Fruit fly (Drosophila melanogaster) whole organism, pupa: ENCODE data around the gene CG7420.

Experiments used
- CG10348 ChIP-seq: fragments of 200-800 bp; sonication (Bioruptor generic); IDR thresholded peaks from 2 replicates; pipeline ENCODE4 v1.3.6; 2022; ENCODE audit warnings: missing biosample characterization, missing genetic modification characterization
- CG12605 ChIP-seq: fragments of 200-800 bp; sonication (Bioruptor generic); IDR thresholded peaks from 2 replicates; pipeline ENCODE4 v1.3.6; 2022; ENCODE audit warnings: missing biosample characterization, missing genetic modification characterization
- CG13204 ChIP-seq: fragments of 200-800 bp; sonication (Bioruptor generic); optimal IDR thresholded peaks from 2 replicates; lab custom pipeline; 2018; ENCODE audit warnings: missing biosample characterization, mild to moderate bottlenecking, missing genetic modification characterization, moderate library complexity
- CG14655 ChIP-seq: fragments of 200-800 bp; sonication (Bioruptor generic); optimal IDR thresholded peaks from 3 replicates; lab custom pipeline; 2017; ENCODE audit warnings: mild to moderate bottlenecking, missing biosample characterization, missing genetic modification reagents, missing genetic modification characterization
- CG15710 ChIP-seq: fragments of 200-800 bp; sonication (Bioruptor generic); optimal IDR thresholded peaks from 2 replicates; lab custom pipeline; 2018; ENCODE audit warnings: missing biosample characterization, mild to moderate bottlenecking, missing genetic modification characterization, moderate library complexity
- CG17806 ChIP-seq: fragments of 200-800 bp; sonication (Bioruptor generic); optimal IDR thresholded peaks from 2 replicates; lab custom pipeline; 2018; ENCODE audit warnings: missing biosample characterization, mild to moderate bottlenecking, missing genetic modification characterization, moderate library complexity
- CG32121 ChIP-seq: fragments of 200-800 bp; sonication (Bioruptor generic); IDR thresholded peaks from 2 replicates; pipeline ENCODE4 v1.3.6; 2022; ENCODE audit warnings: missing biosample characterization, missing genetic modification characterization
- CG34367 ChIP-seq: fragments of 200-800 bp; sonication (Bioruptor generic); optimal IDR thresholded peaks from 2 replicates; lab custom pipeline; 2018; ENCODE audit warnings: missing biosample characterization, mild to moderate bottlenecking, missing genetic modification characterization
- CG4496 ChIP-seq: fragments of 200-800 bp; sonication (Bioruptor generic); IDR thresholded peaks from 3 replicates; pipeline ENCODE4 v1.3.6; 2022; ENCODE audit warnings: missing biosample characterization, missing genetic modification characterization
- CG8159 ChIP-seq: fragments of 200-800 bp; sonication (Bioruptor generic); optimal IDR thresholded peaks from 3 replicates; lab custom pipeline; 2018; ENCODE audit warnings: missing biosample characterization, mild to moderate bottlenecking, missing genetic modification characterization, moderate library complexity
- CG8301 ChIP-seq: fragments of 200-800 bp; sonication (Bioruptor generic); optimal IDR thresholded peaks from 2 replicates; lab custom pipeline; 2018; ENCODE audit warnings: missing biosample characterization, mild to moderate bottlenecking, missing genetic modification characterization
- CG9948 ChIP-seq: fragments of 200-800 bp; sonication (Bioruptor generic); optimal IDR thresholded peaks from 2 replicates; lab custom pipeline; 2018; ENCODE audit warnings: missing biosample characterization, mild to moderate bottlenecking, missing genetic modification characterization, moderate library complexity
- D1 ChIP-seq: fragments of 200-800 bp; sonication (Bioruptor generic); optimal IDR thresholded peaks from 2 replicates; lab custom pipeline; 2018; ENCODE audit warnings: missing biosample characterization, mild to moderate bottlenecking, missing genetic modification characterization, moderate library complexity
- EcR ChIP-seq: fragments of 200-800 bp; sonication (Bioruptor generic); optimal IDR thresholded peaks from 3 replicates; lab custom pipeline; 2019; ENCODE audit warnings: missing biosample characterization, missing genetic modification characterization, mild to moderate bottlenecking, moderate library complexity, missing genetic modification reagents
- Ets98B ChIP-seq: fragments of 200-800 bp; sonication (Bioruptor generic); IDR thresholded peaks from 2 replicates; pipeline ENCODE4 v1.3.6; 2022; ENCODE audit warnings: missing biosample characterization, missing genetic modification characterization
- Pif1A ChIP-seq: fragments of 200-800 bp; sonication (Bioruptor generic); optimal IDR thresholded peaks from 3 replicates; lab custom pipeline; 2016; ENCODE audit warnings: missing biosample characterization, missing genetic modification characterization
- Pif1B ChIP-seq: fragments of 200-800 bp; sonication (Bioruptor generic); optimal IDR thresholded peaks from 3 replicates; lab custom pipeline; 2016; ENCODE audit warnings: missing biosample characterization, missing genetic modification characterization
- Snoo ChIP-seq: fragments of 200-800 bp; sonication (Bioruptor generic); optimal IDR thresholded peaks from 3 replicates; lab custom pipeline; 2017; ENCODE audit warnings: missing biosample characterization, mild to moderate bottlenecking, missing genetic modification characterization, inconsistent platforms
- fd96Ca ChIP-seq: fragments of 200-800 bp; sonication (Bioruptor generic); IDR thresholded peaks from 3 replicates; pipeline ENCODE4 v1.3.6; 2022; ENCODE audit warnings: missing biosample characterization, missing genetic modification characterization
- gl ChIP-seq: fragments of 200-800 bp; sonication (Bioruptor generic); optimal IDR thresholded peaks from 2 replicates; lab custom pipeline; 2018; ENCODE audit warnings: missing biosample characterization, mild to moderate bottlenecking, missing genetic modification characterization
- rn ChIP-seq: fragments of 200-800 bp; sonication (Bioruptor generic); IDR thresholded peaks from 2 replicates; pipeline ENCODE4 v1.3.6; 2022; ENCODE audit warnings: missing biosample characterization, missing genetic modification characterization

CG7420 gene

dm6 chr2L:1518022-1518421 is 15.3 kb upstream of the CG7420 start, which contains the start of gene halo:
TSS of gene halo (minus strand) at chr2L:1518148.
- no peak for TF ChIP-seq Pif1B
- no peak for TF ChIP-seq D1
- TF ChIP-seq CG10348 (GFP tag; lab: Robert Waterston, UW) = no peak
- TF ChIP-seq Snoo = no peak
- TF ChIP-seq EcR (GFP tag; lab: Kevin White, UChicago) = no peak

- no peak for TF ChIP-seq EcR (GFP tag; lab: Kevin White, UChicago)
- no peak for TF ChIP-seq CG13204 (GFP tag; lab: Kevin White, UChicago)
- no peak for TF ChIP-seq rn (GFP tag; lab: Robert Waterston, UW)
- no peak for TF ChIP-seq CG8301
- no peak for TF ChIP-seq CG14655
- TF ChIP-seq D1 = no peak
- no peak for TF ChIP-seq CG9948
- TF ChIP-seq gl (tag; lab: Kevin White, UChicago) = no peak
- no peak for TF ChIP-seq Ets98B
- TF ChIP-seq fd96Ca (GFP tag; lab: Robert Waterston, UW) = no peak
- no peak for TF ChIP-seq CG15710 (tag; lab: Kevin White, UChicago)
- no peak for TF ChIP-seq Pif1B
- no peak for TF ChIP-seq CG4496 (GFP tag; lab: Robert Waterston, UW)
- TF ChIP-seq CG12605 (GFP tag; lab: Robert Waterston, UW) = no peak
- TF ChIP-seq CG17806 = no peak
- TF ChIP-seq CG10348 (GFP tag; lab: Robert Waterston, UW) = no peak
- no peak for TF ChIP-seq CG8159 (tag; lab: Kevin White, UChicago)
- no peak for TF ChIP-seq CG34367 (tag; lab: Kevin White, UChicago)
These were observed 14.7 kb upstream of the CG7420 start, which contains the start of gene CG18132 for dm6 chr2L:1517378-1517777. TSS of gene CG18132 (minus strand) at chr2L:1517478.

dm6 chr2L:1509748-1510147 is 7.0 kb upstream of the CG7420 start:
- TF ChIP-seq fd96Ca (GFP tag; lab: Robert Waterston, UW) (0 out of 3 replicates have a peak, but pooled peaks have one; percentile 34), Pif1A (GFP tag; lab: Kevin White, UChicago) (no peak), CG14655 (peak; percentile 9), CG8159 (tag; lab: Kevin White, UChicago) (peak; percentile 37)

DNA sequence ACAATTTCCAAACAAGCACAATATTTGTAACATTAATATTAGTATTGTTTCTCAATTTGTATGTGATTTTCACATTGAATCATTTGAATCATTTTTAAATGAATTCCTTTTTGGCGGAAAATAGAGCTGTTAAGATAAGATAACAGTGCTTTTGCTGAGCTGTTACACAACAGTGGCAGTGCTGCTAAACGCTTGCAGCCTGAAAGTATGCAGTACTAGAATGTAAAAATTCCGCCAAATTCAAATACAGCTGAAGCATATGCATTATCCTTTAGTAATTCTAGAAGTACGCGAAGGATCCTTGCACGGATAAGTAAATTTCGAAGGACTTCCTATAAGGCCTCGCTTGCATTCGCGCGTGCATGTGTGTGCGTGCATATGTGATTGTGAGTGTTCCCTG is 1.6 kb upstream of the CG7420 start:
- no peak for TF ChIP-seq rn (GFP tag; lab: Robert Waterston, UW)
- TF ChIP-seq gl (tag; lab: Kevin White, UChicago) = no peak
- TF ChIP-seq CG12605 (GFP tag; lab: Robert Waterston, UW) = no peak
- TF ChIP-seq CG8159 (tag; lab: Kevin White, UChicago) = no peak
- TF ChIP-seq Pif1A (GFP tag; lab: Kevin White, UChicago) = no peak
- no peak for TF ChIP-seq fd96Ca (GFP tag; lab: Robert Waterston, UW)
- no peak for TF ChIP-seq CG10348 (GFP tag; lab: Robert Waterston, UW)
- TF ChIP-seq CG13204 (GFP tag; lab: Kevin White, UChicago) = no peak
- no peak for TF ChIP-seq CG8301

DNA sequence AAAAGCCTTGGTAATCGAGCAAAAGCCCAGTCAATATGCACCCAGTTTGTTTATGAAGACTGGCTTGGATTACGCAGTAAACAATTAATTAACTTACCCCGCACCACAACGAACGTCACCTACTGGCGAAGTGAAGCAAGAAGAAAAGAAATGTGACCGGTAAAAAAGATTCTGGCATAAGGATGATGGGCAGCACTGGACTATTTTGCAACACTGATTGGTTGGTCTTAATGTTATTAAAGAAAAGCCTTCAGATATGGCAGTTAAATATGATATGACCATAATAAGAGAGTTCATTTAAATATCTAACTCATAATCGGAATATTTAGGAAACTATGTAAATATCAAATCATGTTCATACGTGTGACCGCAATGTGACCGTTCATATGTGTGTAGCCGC is 2.4 kb downstream of the CG7420 start, which contains the start of gene CG18131:
Gene CG18131, minus strand, starts transcription at position 297 of the 400 bp plus-strand sequence.
- no peak for TF ChIP-seq Ets98B

- TF ChIP-seq CG34367 (tag; lab: Kevin White, UChicago) (no peak), CG9948 (no peak), fd96Ca (GFP tag; lab: Robert Waterston, UW) (no peak), Snoo (no peak), Ets98B (no peak), CG17806 (no peak), CG8301 (no peak), CG4496 (GFP tag; lab: Robert Waterston, UW) (no peak), rn (GFP tag; lab: Robert Waterston, UW) (no peak), gl (tag; lab: Kevin White, UChicago) (no peak), CG14655 (no peak), Pif1B (no peak), CG13204 (GFP tag; lab: Kevin White, UChicago) (no peak), CG10348 (GFP tag; lab: Robert Waterston, UW) (no peak), CG32121 (GFP tag; lab: Robert Waterston, UW) (no peak), CG8159 (tag; lab: Kevin White, UChicago) (no peak), CG12605 (GFP tag; lab: Robert Waterston, UW) (no peak)
These were observed 3.6 kb downstream of the CG7420 start for dm6 chr2L:1498966-1499554.

DNA sequence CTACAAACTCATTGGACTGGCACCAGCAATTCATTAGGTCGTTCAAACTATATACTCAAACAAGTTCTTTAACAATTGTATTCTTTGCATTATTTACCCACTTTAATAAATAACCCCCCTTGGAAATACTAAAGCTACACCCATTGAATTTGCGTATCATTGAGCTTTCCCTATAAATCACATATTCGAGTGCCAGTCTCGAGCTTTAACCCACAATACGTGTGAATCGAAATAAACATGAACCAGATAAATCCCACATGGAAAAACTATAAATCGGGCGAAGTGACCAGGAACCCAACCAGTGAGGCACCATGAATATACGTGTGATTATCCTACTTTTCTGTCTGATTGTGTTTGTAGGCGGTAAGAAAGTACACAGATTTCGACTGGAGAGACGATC is 5.8 kb downstream of the CG7420 start, which contains the start of gene CG31661:
Gene CG31661, plus strand, starts transcription at position 301 of the 400 bp plus-strand sequence.
- no peak for TF ChIP-seq D1
- TF ChIP-seq Snoo = no peak
- no peak for TF ChIP-seq CG9948
- TF ChIP-seq EcR (GFP tag; lab: Kevin White, UChicago) = no peak
- no peak for TF ChIP-seq CG17806
- TF ChIP-seq CG34367 (tag; lab: Kevin White, UChicago) = no peak
- TF ChIP-seq CG13204 (GFP tag; lab: Kevin White, UChicago) = no peak
- TF ChIP-seq gl (tag; lab: Kevin White, UChicago) = no peak
- no peak for TF ChIP-seq CG14655
- no peak for TF ChIP-seq CG12605 (GFP tag; lab: Robert Waterston, UW)
- TF ChIP-seq fd96Ca (GFP tag; lab: Robert Waterston, UW) = no peak
